Worm (Caenorhabditis elegans) whole organism, L3 larva: ENCODE data around the gene ZK105.8.
A peak's percentile ranks its signal among the peaks of the same experiment; 100 is the strongest.

Experiments
- ZK546.5 ChIP-seq: sonication (generic microtip); optimal IDR thresholded peaks from 2 replicates; lab custom pipeline; 2017; ENCODE audit warnings: missing biosample characterization, missing genetic modification characterization
- aly-2 ChIP-seq: fragments of 150-350 bp; optimal IDR thresholded peaks from 2 replicates; lab custom pipeline; 2014; ENCODE audit warnings: missing biosample characterization, missing genetic modification characterization
- ama-1 ChIP-seq: fragments of 150-350 bp; optimal IDR thresholded peaks from 2 replicates; lab custom pipeline; 2018
- ceh-16 ChIP-seq: sonication (generic microtip); optimal IDR thresholded peaks from 2 replicates; lab custom pipeline; 2017; ENCODE audit warnings: missing biosample characterization, missing genetic modification characterization
- ceh-28 ChIP-seq: fragments of 150-350 bp; optimal IDR thresholded peaks from 2 replicates; lab custom pipeline; 2014; ENCODE audit warnings: missing biosample characterization, missing genetic modification reagents, missing genetic modification characterization
- ceh-9 ChIP-seq: sonication (generic microtip); optimal IDR thresholded peaks from 2 replicates; lab custom pipeline; 2018; ENCODE audit warnings: missing biosample characterization, missing genetic modification characterization
- egl-27 ChIP-seq: sonication (generic microtip); optimal IDR thresholded peaks from 4 replicates; lab custom pipeline; 2017; ENCODE audit warnings: missing biosample characterization, missing genetic modification reagents, missing genetic modification characterization
- egl-5 ChIP-seq: fragments of 150-350 bp; optimal IDR thresholded peaks from 2 replicates; lab custom pipeline; 2017; ENCODE audit warnings: missing biosample characterization, missing genetic modification reagents, missing genetic modification characterization, inconsistent platforms
- elt-1 ChIP-seq: fragments of 150-350 bp; optimal IDR thresholded peaks from 2 replicates; lab custom pipeline; 2014; ENCODE audit warnings: missing biosample characterization, missing genetic modification characterization
- elt-2 ChIP-seq: sonication (generic microtip); optimal IDR thresholded peaks from 2 replicates; lab custom pipeline; 2016; ENCODE audit warnings: missing genetic modification reagents, mild to moderate bottlenecking, missing genetic modification characterization, missing compliant biosample characterization
- elt-3 ChIP-seq, 3 experiments: fragments of 150-350 bp in 1 of 3; sonication (generic microtip) in 2 of 3; optimal IDR thresholded peaks; 2 replicates in 2 of 3; 4 replicates in 1 of 3; lab custom pipeline; 2014 to 2017; ENCODE audit warnings: missing biosample characterization in 3 of 3, missing genetic modification characterization in 3 of 3
- eor-1 ChIP-seq, 2 experiments: fragments of 150-350 bp; optimal IDR thresholded peaks; 2 replicates each; lab custom pipeline; 2014 to 2018; ENCODE audit warnings: missing biosample characterization in 2 of 2, missing genetic modification characterization in 2 of 2
- fkh-10 ChIP-seq: sonication (generic microtip); optimal IDR thresholded peaks from 2 replicates; lab custom pipeline; 2017; ENCODE audit warnings: missing biosample characterization, missing genetic modification reagents, missing genetic modification characterization
- fkh-2 ChIP-seq: fragments of 150-350 bp; optimal IDR thresholded peaks from 2 replicates; lab custom pipeline; 2014; ENCODE audit warnings: missing biosample characterization, missing genetic modification reagents, missing genetic modification characterization
- fos-1 ChIP-seq: fragments of 150-350 bp; optimal IDR thresholded peaks from 2 replicates; lab custom pipeline; 2014; ENCODE audit warnings: missing biosample characterization, missing genetic modification characterization
- hmg-11 ChIP-seq: sonication (generic microtip); optimal IDR thresholded peaks from 2 replicates; lab custom pipeline; 2016; ENCODE audit warnings: missing genetic modification characterization, missing compliant biosample characterization
- jun-1 ChIP-seq: fragments of 150-350 bp; optimal IDR thresholded peaks from 2 replicates; lab custom pipeline; 2014; ENCODE audit warnings: missing biosample characterization, missing genetic modification reagents, missing genetic modification characterization
- lin-15B ChIP-seq: fragments of 150-350 bp; optimal IDR thresholded peaks from 2 replicates; lab custom pipeline; 2014; ENCODE audit warnings: missing biosample characterization, missing genetic modification characterization
- lin-39 ChIP-seq: fragments of 150-350 bp; optimal IDR thresholded peaks from 2 replicates; lab custom pipeline; 2018; ENCODE audit warnings: missing biosample characterization, missing genetic modification reagents, missing genetic modification characterization
- lsy-12 ChIP-seq: sonication (generic microtip); optimal IDR thresholded peaks from 2 replicates; lab custom pipeline; 2016; ENCODE audit warnings: mild to moderate bottlenecking, missing genetic modification characterization, missing compliant biosample characterization
- mml-1 ChIP-seq: fragments of 150-350 bp; sonication (generic microtip); optimal IDR thresholded peaks from 3 replicates; lab custom pipeline; 2014; ENCODE audit warnings: missing biosample characterization, missing genetic modification characterization
- nhr-11 ChIP-seq: fragments of 150-350 bp; optimal IDR thresholded peaks from 2 replicates; lab custom pipeline; 2014; ENCODE audit warnings: missing biosample characterization, missing genetic modification characterization
- nhr-12 ChIP-seq: fragments of 150-350 bp; optimal IDR thresholded peaks from 2 replicates; lab custom pipeline; 2014; ENCODE audit warnings: missing biosample characterization, missing genetic modification characterization
- nhr-23 ChIP-seq: fragments of 150-350 bp; optimal IDR thresholded peaks from 2 replicates; lab custom pipeline; 2014; ENCODE audit warnings: missing biosample characterization, missing genetic modification reagents, missing genetic modification characterization
- nhr-237 ChIP-seq: fragments of 150-350 bp; optimal IDR thresholded peaks from 2 replicates; lab custom pipeline; 2014; ENCODE audit warnings: missing biosample characterization, missing genetic modification characterization
- nhr-25 ChIP-seq: sonication (generic microtip); optimal IDR thresholded peaks from 2 replicates; lab custom pipeline; 2017; ENCODE audit warnings: missing biosample characterization, missing genetic modification characterization
- nhr-28 ChIP-seq: fragments of 150-350 bp; optimal IDR thresholded peaks from 2 replicates; lab custom pipeline; 2014; ENCODE audit warnings: missing biosample characterization, missing genetic modification characterization
- nhr-43 ChIP-seq: sonication (generic microtip); optimal IDR thresholded peaks from 2 replicates; lab custom pipeline; 2016; ENCODE audit warnings: mild to moderate bottlenecking, missing genetic modification characterization, missing compliant biosample characterization; ENCODE audit not compliant: poor library complexity, severe bottlenecking
- nhr-67 ChIP-seq: fragments of 150-350 bp; optimal IDR thresholded peaks from 2 replicates; lab custom pipeline; 2014; ENCODE audit warnings: missing biosample characterization, missing genetic modification characterization
- nhr-76 ChIP-seq: fragments of 150-350 bp; sonication (generic microtip); optimal IDR thresholded peaks from 5 replicates; lab custom pipeline; 2014; ENCODE audit warnings: missing biosample characterization, missing genetic modification characterization
- pha-4 ChIP-seq: fragments of 150-350 bp; optimal IDR thresholded peaks from 2 replicates; lab custom pipeline; 2014; ENCODE audit warnings: missing biosample characterization, missing genetic modification reagents, missing genetic modification characterization
- pqm-1 ChIP-seq: fragments of 150-350 bp; optimal IDR thresholded peaks from 2 replicates; lab custom pipeline; 2017; ENCODE audit warnings: missing biosample characterization, missing genetic modification characterization, inconsistent platforms
- snpc-4 ChIP-seq: fragments of 150-350 bp; optimal IDR thresholded peaks from 2 replicates; lab custom pipeline; 2014; ENCODE audit warnings: missing biosample characterization, missing genetic modification characterization
- tbx-2 ChIP-seq: sonication (generic microtip); optimal IDR thresholded peaks from 2 replicates; lab custom pipeline; 2016; ENCODE audit warnings: mild to moderate bottlenecking, missing genetic modification characterization, missing compliant biosample characterization
- unc-39 ChIP-seq: sonication (generic microtip); optimal IDR thresholded peaks from 4 replicates; lab custom pipeline; 2017; ENCODE audit warnings: missing biosample characterization, missing genetic modification characterization
- unc-62 ChIP-seq: fragments of 150-350 bp; sonication (generic microtip); optimal IDR thresholded peaks from 4 replicates; lab custom pipeline; 2014; ENCODE audit warnings: missing biosample characterization, missing genetic modification reagents, missing genetic modification characterization
- zag-1 ChIP-seq: fragments of 150-350 bp; optimal IDR thresholded peaks from 2 replicates; lab custom pipeline; 2014; ENCODE audit warnings: missing biosample characterization, missing genetic modification characterization
- ztf-11 ChIP-seq: fragments of 150-350 bp; optimal IDR thresholded peaks from 2 replicates; lab custom pipeline; 2014; ENCODE audit warnings: missing biosample characterization, missing genetic modification characterization
- ztf-4 ChIP-seq: fragments of 150-350 bp; optimal IDR thresholded peaks from 2 replicates; lab custom pipeline; 2014; ENCODE audit warnings: missing biosample characterization, missing genetic modification characterization

Gene ZK105.8

DNA sequence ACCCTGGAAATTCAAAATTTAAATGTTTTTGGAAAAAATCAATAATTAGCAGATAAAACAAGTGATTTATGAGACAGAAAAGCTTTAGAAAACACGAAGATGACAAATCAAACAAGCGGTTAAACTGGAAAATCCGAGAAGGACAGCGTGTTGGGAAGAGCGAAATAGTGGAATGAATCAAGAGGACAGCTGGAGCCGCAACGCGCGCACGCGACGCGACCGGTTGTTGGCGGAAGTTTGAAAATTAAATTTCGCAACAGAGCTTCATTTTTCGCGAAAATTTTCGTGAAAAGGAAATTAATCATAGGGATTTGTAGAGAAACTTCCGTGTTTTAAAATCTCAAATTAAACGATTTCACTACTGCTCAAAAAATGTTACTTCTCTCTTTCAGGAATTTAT lies 10.6 kb downstream of the ZK105.8 start, which contains the start of gene clic-1 (continued):
- TF ChIP-seq snpc-4 (tag; lab: Kevin White, UChicago) (peak; percentile 7), nhr-11 (tag; lab: Kevin White, UChicago) (no peak), lin-15B (tag; lab: Kevin White, UChicago) (peak; percentile 64), nhr-43 (no peak), nhr-28 (tag; lab: Kevin White, UChicago) (no peak), tbx-2 (tag; lab: Kevin White, UChicago) (no peak)

DNA sequence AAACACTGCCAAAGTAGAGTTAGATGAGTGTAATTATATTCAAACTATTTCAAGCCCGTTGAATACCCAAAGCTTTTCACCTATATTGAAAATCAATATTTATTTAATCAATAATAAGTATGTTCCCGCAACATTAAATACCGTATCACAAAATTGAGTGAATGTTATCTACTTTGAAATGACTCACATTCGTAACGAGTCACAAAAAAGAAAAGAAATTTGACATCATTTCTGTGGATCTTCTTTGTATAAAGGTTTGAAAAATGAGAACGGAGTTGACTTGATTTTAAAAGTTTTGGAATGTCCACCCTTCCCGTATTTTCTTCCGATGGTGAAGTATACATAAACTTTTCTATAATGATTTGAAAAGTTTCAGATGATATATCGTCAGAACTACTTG lies 11.0 kb downstream of the ZK105.8 start, which contains the start of gene srr-10:
srr-10 (plus strand) TSS at position 301 of the 400 bp plus-strand sequence.
- TF ChIP-seq nhr-67, result no peak
- no peak for TF ChIP-seq nhr-28 (tag; lab: Kevin White, UChicago)
- no peak for TF ChIP-seq nhr-43
- no peak for TF ChIP-seq nhr-25 (tag; lab: Kevin White, UChicago)
- TF ChIP-seq ceh-28 (tag; lab: Kevin White, UChicago), result no peak
- no peak for TF ChIP-seq unc-62
- TF ChIP-seq ztf-4, result no peak
- no peak for TF ChIP-seq ceh-9
- TF ChIP-seq ama-1, result no peak
- TF ChIP-seq hmg-11 (tag; lab: Kevin White, UChicago), result no peak
- TF ChIP-seq, all 47 proteins: peak for 0

DNA sequence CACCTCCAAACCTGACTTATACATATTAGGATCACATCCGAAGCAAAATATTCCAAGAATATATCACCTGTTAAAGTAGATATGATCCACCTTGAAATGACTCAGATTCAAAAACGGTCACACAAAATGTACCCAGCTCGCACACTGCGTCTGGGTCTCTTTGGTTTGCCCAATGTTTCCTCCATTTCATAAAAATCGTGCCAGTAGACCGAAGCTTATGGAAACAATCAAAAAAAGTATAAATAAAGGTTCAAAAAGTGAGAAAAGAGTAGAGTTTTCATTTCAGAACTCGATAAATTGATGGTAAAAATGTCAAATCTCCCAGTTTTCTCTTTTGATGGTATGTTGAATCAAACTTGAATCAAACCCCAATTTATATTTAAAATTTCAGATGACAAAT lies 13.4 kb downstream of the ZK105.8 start, which contains the start of gene srr-9:
srr-9 (plus strand) TSS at position 301 of the 400 bp plus-strand sequence.
- no peak for TF ChIP-seq ceh-16
- TF ChIP-seq elt-2, result no peak
- TF ChIP-seq nhr-11 (tag; lab: Kevin White, UChicago), result no peak
- no peak for TF ChIP-seq zag-1
- no peak for TF ChIP-seq jun-1 (tag; lab: Kevin White, UChicago)
- no peak for TF ChIP-seq nhr-23 (tag; lab: Kevin White, UChicago)
- TF ChIP-seq lsy-12 (tag; lab: Kevin White, UChicago), result no peak
- no peak for TF ChIP-seq fos-1
- no peak for TF ChIP-seq snpc-4 (tag; lab: Kevin White, UChicago)
- no peak for TF ChIP-seq eor-1 (tag; optimal IDR thresholded peaks at IDR 0.05; lab: Kevin White, UChicago)
- TF ChIP-seq egl-5, result no peak
- no peak for TF ChIP-seq mml-1 (tag; lab: Kevin White, UChicago)
- no peak for TF ChIP-seq pqm-1 (tag; lab: Kevin White, UChicago)
- TF ChIP-seq nhr-28 (tag; lab: Kevin White, UChicago), result no peak
- no peak for TF ChIP-seq aly-2

DNA sequence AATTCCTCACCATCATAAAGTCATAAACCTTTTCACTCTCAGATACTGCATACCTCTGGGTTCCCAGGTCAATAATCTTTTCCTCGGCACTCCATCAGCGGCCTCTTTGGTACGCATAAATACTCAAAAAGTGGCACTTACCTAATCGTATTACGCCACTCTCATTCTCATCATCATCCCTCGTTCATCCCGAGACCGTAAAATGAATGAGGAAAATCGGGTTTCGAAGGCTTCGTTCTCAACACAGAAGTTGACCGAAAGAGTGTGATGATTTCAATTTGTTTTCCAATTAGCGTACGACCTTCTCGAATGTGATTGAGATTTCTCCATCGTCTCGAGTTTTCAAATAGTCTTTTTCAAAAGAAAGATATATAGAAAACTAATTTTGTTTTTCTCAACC lies 15.7 kb downstream of the ZK105.8 start:
- TF ChIP-seq ceh-16, result no peak
- TF ChIP-seq unc-39 (tag; lab: Kevin White, UChicago), result no peak

DNA sequence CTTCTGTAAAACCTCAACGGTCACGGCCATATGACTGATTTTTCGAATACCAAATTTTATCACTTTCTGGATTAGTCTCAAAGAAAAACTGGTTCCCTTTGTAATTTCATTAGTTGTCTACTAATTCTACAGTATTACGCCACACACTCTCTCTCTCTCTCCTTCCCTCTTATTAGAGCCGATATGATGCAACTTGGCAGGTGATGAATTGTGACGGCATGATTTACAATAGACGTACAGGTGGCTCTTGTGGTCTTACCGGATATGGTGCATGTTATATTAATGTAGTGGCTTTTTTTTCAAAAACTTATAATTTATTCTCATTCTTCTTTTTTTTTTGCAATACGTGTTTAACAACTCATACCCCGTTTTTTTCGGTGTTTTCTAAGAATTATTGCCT lies 17.6 kb downstream of the ZK105.8 start:
- TF ChIP-seq fkh-10 (GFP tag; lab: Kevin White, UChicago), result no peak
- no peak for TF ChIP-seq elt-2
- TF ChIP-seq nhr-67, result no peak
- TF ChIP-seq pha-4 (tag; lab: Kevin White, UChicago), result no peak
- no peak for TF ChIP-seq ZK546.5 (tag; lab: Kevin White, UChicago)

DNA sequence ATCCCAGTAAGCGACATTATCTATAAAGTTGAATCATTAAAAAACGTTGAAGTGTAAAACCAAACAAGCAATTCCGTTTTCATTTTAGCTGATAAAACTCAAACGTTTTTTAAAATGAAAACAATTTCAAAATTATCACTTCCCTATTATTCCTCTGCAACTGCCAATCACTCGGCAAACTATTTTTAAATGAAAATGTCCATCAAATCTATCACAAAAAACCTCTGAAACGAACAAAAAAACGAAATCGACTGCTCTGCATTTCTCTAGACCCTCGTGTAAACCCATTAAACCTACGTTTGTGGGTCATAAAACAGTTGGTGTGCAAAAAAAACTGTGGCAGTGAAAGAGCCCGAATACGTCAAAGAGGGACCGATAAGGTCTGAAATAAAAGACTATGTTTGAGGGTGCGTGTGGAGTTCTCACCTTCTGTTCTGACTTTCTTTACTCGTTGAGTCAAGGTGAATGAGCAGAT lies 18.2 kb downstream of the ZK105.8 start, which contains the start of gene fbxl-5:
fbxl-5 (plus strand) TSS at position 425 of the 475 bp plus-strand sequence.
- TF ChIP-seq ama-1, result no peak
- no peak for TF ChIP-seq ceh-9
- TF ChIP-seq ztf-4, result no peak
- no peak for TF ChIP-seq lin-39
- no peak for TF ChIP-seq nhr-237 (tag; lab: Kevin White, UChicago)
- no peak for TF ChIP-seq nhr-76 (tag; lab: Kevin White, UChicago)
- no peak for TF ChIP-seq egl-27 (tag; lab: Kevin White, UChicago)
- TF ChIP-seq ceh-28 (tag; lab: Kevin White, UChicago), result no peak
- TF ChIP-seq egl-5, result no peak
- no peak for TF ChIP-seq fkh-2 (tag; lab: Kevin White, UChicago)
- TF ChIP-seq ceh-16, result no peak
- TF ChIP-seq ztf-11 (tag; lab: Kevin White, UChicago), result no peak
- TF ChIP-seq ZK546.5 (tag; lab: Kevin White, UChicago), result no peak
- no peak for TF ChIP-seq elt-1 (tag; lab: Kevin White, UChicago)
- TF ChIP-seq nhr-67, result no peak
- no peak for TF ChIP-seq nhr-12 (tag; lab: Kevin White, UChicago)
- TF ChIP-seq elt-3 (tag; optimal IDR thresholded peaks at IDR 0.05; lab: Kevin White, UChicago), result no peak
- TF ChIP-seq nhr-43, result no peak
